Worm (Caenorhabditis elegans) whole organism, L4 larva: ENCODE measurements around the gene lron-7.

ENCODE experiments used
- F26F4.8 ChIP-seq: fragments of 200-800 bp; sonication (Bioruptor generic); conservative IDR thresholded peaks from 2 replicates; pipeline ENCODE4 v1.3.6; 2022; ENCODE audit warnings: missing genetic modification characterization, missing compliant biosample characterization
- F37D6.2 ChIP-seq: sonication (generic microtip); optimal IDR thresholded peaks from 2 replicates; lab custom pipeline; 2016; ENCODE audit warnings: mild to moderate bottlenecking, missing genetic modification characterization, missing compliant biosample characterization
- F49E8.2 ChIP-seq: sonication (generic microtip); optimal IDR thresholded peaks from 2 replicates; lab custom pipeline; 2016; ENCODE audit warnings: missing compliant biosample characterization, mild to moderate bottlenecking, missing genetic modification characterization, borderline replicate concordance
- T20F7.1 ChIP-seq: fragments of 200-800 bp; sonication (Bioruptor generic); optimal IDR thresholded peaks from 2 replicates; lab custom pipeline; 2018; ENCODE audit warnings: mild to moderate bottlenecking, missing genetic modification characterization, missing compliant biosample characterization
- Y75B8A.6 ChIP-seq: fragments of 200-800 bp; sonication (Bioruptor generic); IDR thresholded peaks from 2 replicates; pipeline ENCODE4 v1.3.6; 2022; ENCODE audit warnings: missing genetic modification reagents, missing genetic modification characterization, missing compliant biosample characterization
- ZK337.2 ChIP-seq: fragments of 200-800 bp; sonication (Bioruptor generic); IDR thresholded peaks from 2 replicates; pipeline ENCODE4 v1.3.6; 2022; ENCODE audit warnings: missing genetic modification reagents, missing genetic modification characterization, missing compliant biosample characterization
- attf-4 ChIP-seq: sonication (generic microtip); optimal IDR thresholded peaks from 3 replicates; lab custom pipeline; 2017; ENCODE audit warnings: missing biosample characterization, missing genetic modification characterization
- ceh-20 ChIP-seq: fragments of 200-800 bp; sonication (Bioruptor generic); IDR thresholded peaks from 2 replicates; pipeline ENCODE4 v1.3.6; 2022; ENCODE audit warnings: missing genetic modification reagents, missing genetic modification characterization, missing compliant biosample characterization
- ceh-28 ChIP-seq: fragments of 150-350 bp; optimal IDR thresholded peaks from 2 replicates; lab custom pipeline; 2014; ENCODE audit warnings: missing biosample characterization, missing genetic modification reagents, missing genetic modification characterization
- ceh-32 ChIP-seq: sonication (generic microtip); optimal IDR thresholded peaks from 2 replicates; lab custom pipeline; 2016; ENCODE audit warnings: mild to moderate bottlenecking, missing genetic modification characterization, missing compliant biosample characterization; ENCODE audit not compliant: poor library complexity
- ceh-62 ChIP-seq: sonication (generic microtip); optimal IDR thresholded peaks from 2 replicates; lab custom pipeline; 2017; ENCODE audit warnings: missing biosample characterization, missing genetic modification characterization
- ces-1 ChIP-seq: fragments of 150-350 bp; sonication (generic microtip); optimal IDR thresholded peaks from 4 replicates; lab custom pipeline; 2014; ENCODE audit warnings: missing biosample characterization, missing genetic modification reagents, missing genetic modification characterization
- daf-12 ChIP-seq: fragments of 150-350 bp; optimal IDR thresholded peaks from 2 replicates; lab custom pipeline; 2014; ENCODE audit warnings: missing biosample characterization, missing genetic modification reagents, missing genetic modification characterization
- daf-8 ChIP-seq: fragments of 200-800 bp; sonication (Bioruptor generic); IDR thresholded peaks from 2 replicates; pipeline ENCODE4 v1.3.6; 2022; ENCODE audit warnings: missing genetic modification characterization, missing compliant biosample characterization
- dmd-8 ChIP-seq: fragments of 200-800 bp; sonication (Bioruptor generic); IDR thresholded peaks from 2 replicates; pipeline ENCODE4 v1.3.6; 2022; ENCODE audit warnings: missing genetic modification characterization, missing compliant biosample characterization
- dve-1 ChIP-seq: sonication (generic microtip); optimal IDR thresholded peaks from 2 replicates; lab custom pipeline; 2017; ENCODE audit warnings: antibody characterized with exemption, mild to moderate bottlenecking, missing genetic modification characterization, missing compliant biosample characterization; ENCODE audit not compliant: insufficient read depth
- lin-13 ChIP-seq: fragments of 150-350 bp; optimal IDR thresholded peaks from 2 replicates; lab custom pipeline; 2014; ENCODE audit warnings: missing biosample characterization, missing genetic modification reagents, missing genetic modification characterization
- lir-3 ChIP-seq: sonication (generic microtip); optimal IDR thresholded peaks from 2 replicates; lab custom pipeline; 2016; ENCODE audit warnings: mild to moderate bottlenecking, missing genetic modification characterization, missing compliant biosample characterization
- madf-9 ChIP-seq: fragments of 200-800 bp; sonication (Bioruptor generic); conservative IDR thresholded peaks from 2 replicates; pipeline ENCODE4 v1.3.6; 2022; ENCODE audit warnings: missing genetic modification reagents, missing genetic modification characterization, missing compliant biosample characterization
- mdl-1 ChIP-seq, 2 experiments: fragments of 150-350 bp in 1 of 2; sonication (generic microtip) in 1 of 2; optimal IDR thresholded peaks; 2 replicates each; lab custom pipeline; 2014 to 2017; ENCODE audit warnings: missing biosample characterization in 2 of 2, missing genetic modification characterization in 2 of 2
- mdt-29 ChIP-seq: fragments of 200-800 bp; sonication (Bioruptor generic); IDR thresholded peaks from 2 replicates; pipeline ENCODE4 v1.3.6; 2022; ENCODE audit warnings: missing genetic modification reagents, missing genetic modification characterization, missing compliant biosample characterization
- mxl-2 ChIP-seq: fragments of 200-800 bp; sonication (Bioruptor generic); conservative IDR thresholded peaks from 2 replicates; pipeline ENCODE4 v1.3.6; 2022; ENCODE audit warnings: missing genetic modification reagents, missing genetic modification characterization, missing compliant biosample characterization
- nhr-42 ChIP-seq: fragments of 200-800 bp; sonication (Bioruptor generic); IDR thresholded peaks from 2 replicates; pipeline ENCODE4 v1.3.6; 2022; ENCODE audit warnings: missing genetic modification characterization, missing compliant biosample characterization
- nhr-6 ChIP-seq: fragments of 150-350 bp; optimal IDR thresholded peaks from 2 replicates; lab custom pipeline; 2014; ENCODE audit warnings: missing biosample characterization, missing genetic modification characterization
- nhr-76 ChIP-seq: fragments of 150-350 bp; optimal IDR thresholded peaks from 2 replicates; lab custom pipeline; 2014; ENCODE audit warnings: missing biosample characterization, missing genetic modification characterization
- pha-4 ChIP-seq, 2 experiments: fragments of 150-350 bp in 1 of 2; fragments of 200-800 bp in 1 of 2; sonication (Bioruptor generic) in 1 of 2; IDR thresholded peaks in 1 of 2; optimal IDR thresholded peaks in 1 of 2; 2 replicates each; pipeline versions ENCODE4 v1.3.6 to Lab custom; 2014 to 2022; ENCODE audit warnings: missing genetic modification characterization in 2 of 2, missing genetic modification reagents in 2 of 2, missing biosample characterization in 1 of 2, missing compliant biosample characterization in 1 of 2
- rbr-2 ChIP-seq: sonication (generic microtip); optimal IDR thresholded peaks from 2 replicates; lab custom pipeline; 2016; ENCODE audit warnings: missing genotype, missing genetic modification characterization, missing compliant biosample characterization
- set-16 ChIP-seq: fragments of 200-800 bp; sonication (Bioruptor generic); IDR thresholded peaks from 2 replicates; pipeline ENCODE4 v1.3.6; 2022; ENCODE audit warnings: missing genetic modification reagents, missing genetic modification characterization, missing compliant biosample characterization
- snpc-1.2 ChIP-seq: fragments of 200-800 bp; sonication (Bioruptor generic); IDR thresholded peaks from 2 replicates; pipeline ENCODE4 v1.3.6; 2022; ENCODE audit warnings: missing genetic modification reagents, missing genetic modification characterization, missing compliant biosample characterization
- snpc-4 ChIP-seq: fragments of 150-350 bp; optimal IDR thresholded peaks from 2 replicates; lab custom pipeline; 2014; ENCODE audit warnings: missing biosample characterization, missing genetic modification characterization
- spr-3 ChIP-seq: fragments of 200-800 bp; sonication (Bioruptor generic); optimal IDR thresholded peaks from 2 replicates; lab custom pipeline; 2018; ENCODE audit warnings: mild to moderate bottlenecking, missing genetic modification characterization, missing compliant biosample characterization
- vab-7 ChIP-seq: fragments of 200-800 bp; sonication (Bioruptor generic); IDR thresholded peaks from 2 replicates; pipeline ENCODE4 v1.3.6; 2022; ENCODE audit warnings: missing genetic modification reagents, missing genetic modification characterization, missing compliant biosample characterization
- zag-1 ChIP-seq: fragments of 150-350 bp; optimal IDR thresholded peaks from 2 replicates; lab custom pipeline; 2014; ENCODE audit warnings: missing biosample characterization, missing genetic modification characterization
- ztf-11 ChIP-seq: fragments of 150-350 bp; optimal IDR thresholded peaks from 2 replicates; lab custom pipeline; 2014; ENCODE audit warnings: missing biosample characterization, missing genetic modification characterization

The lron-7 gene

DNA sequence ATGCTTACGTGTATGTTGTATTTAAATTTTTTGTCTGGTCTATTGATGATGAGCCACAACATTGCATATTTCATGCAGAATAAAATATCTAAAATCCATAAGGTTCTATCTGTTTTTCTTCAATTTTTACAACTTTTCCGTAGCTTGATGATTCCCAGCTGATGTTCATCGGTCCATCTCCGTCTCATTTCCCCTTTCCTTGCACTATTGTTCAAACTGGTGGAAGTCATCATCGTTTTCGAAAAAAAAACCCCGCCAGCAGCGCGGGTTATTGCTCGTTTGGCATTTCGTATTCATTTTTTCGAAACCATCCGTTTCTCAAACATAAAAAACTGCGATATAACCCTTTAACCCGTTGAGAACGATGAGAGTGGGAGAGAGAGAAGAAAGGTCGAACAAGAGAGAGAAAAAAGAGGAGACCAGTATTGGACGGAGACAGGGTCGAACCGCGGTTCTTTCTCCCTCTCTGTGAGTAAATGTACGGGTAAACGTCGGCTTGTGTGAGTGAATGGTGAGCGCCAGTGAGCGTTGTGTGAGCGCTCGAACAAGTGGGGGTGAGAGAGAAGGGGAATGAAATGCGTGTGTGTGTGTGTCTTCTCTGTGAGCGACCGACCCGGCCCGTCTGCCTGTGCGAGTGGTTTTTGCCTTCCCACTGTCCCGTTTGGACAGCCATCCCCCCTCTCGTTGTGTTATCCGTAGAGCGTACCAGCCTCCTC, 27.2 kb upstream of the lron-7 start (continued):
- TF ChIP-seq F37D6.2 (tag; lab: Kevin White, UChicago): peak; percentile 78
- 0 out of 2 replicates have a peak, but pooled peaks have one; percentile 19 for TF ChIP-seq ZK337.2 (GFP tag; lab: Robert Waterston, UW)
- TF ChIP-seq ceh-20 (GFP tag; lab: Robert Waterston, UW): peak; percentile 91
- 0 out of 2 replicates have a peak, but pooled peaks have one; percentile 56 for TF ChIP-seq nhr-42 (GFP tag; lab: Robert Waterston, UW)

DNA sequence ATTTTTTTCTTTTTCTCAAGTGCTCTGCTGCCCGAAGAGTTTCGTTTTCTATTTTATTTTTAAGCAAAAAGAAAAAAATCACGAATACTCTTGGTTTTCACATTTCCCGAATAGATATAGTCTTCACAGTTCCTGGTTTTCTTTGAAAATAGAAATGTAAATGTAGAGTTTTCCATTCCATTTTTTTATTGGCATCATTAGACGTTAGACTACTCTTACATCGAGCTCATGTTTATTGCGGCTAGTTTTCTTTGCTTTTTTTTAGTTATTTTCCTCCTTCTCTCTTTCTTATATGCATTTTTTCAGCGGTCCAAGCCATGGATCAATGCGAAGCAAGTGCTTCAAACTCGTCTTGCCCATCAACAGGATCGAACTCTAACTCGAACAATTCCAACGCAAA, 26.6 kb upstream of the lron-7 start, which contains the start of gene F46H5.2:
Gene F46H5.2 (plus strand): TSS at position 301 of the 400 bp plus-strand sequence.
- TF ChIP-seq ztf-11 (tag; lab: Kevin White, UChicago) (no peak), snpc-1.2 (GFP tag; lab: Robert Waterston, UW) (no peak), nhr-6 (no peak), madf-9 (GFP tag; lab: Robert Waterston, UW) (no peak), lir-3 (tag; lab: Kevin White, UChicago) (no peak), nhr-76 (tag; lab: Kevin White, UChicago) (no peak), snpc-4 (no peak), rbr-2 (tag; lab: Kevin White, UChicago) (no peak), dve-1 (tag; lab: Kevin White, UChicago) (no peak), F49E8.2 (tag; lab: Kevin White, UChicago) (no peak), ceh-32 (tag; lab: Kevin White, UChicago) (no peak), ceh-28 (tag; lab: Kevin White, UChicago) (no peak), lin-13 (GFP tag; lab: Kevin White, UChicago) (no peak), F37D6.2 (tag; lab: Kevin White, UChicago) (no peak), T20F7.1 (GFP tag; lab: Kevin White, UChicago) (no peak), mdt-29 (GFP tag; lab: Robert Waterston, UW) (no peak)
- TF ChIP-seq, all 104 proteins: peak for 0

DNA sequence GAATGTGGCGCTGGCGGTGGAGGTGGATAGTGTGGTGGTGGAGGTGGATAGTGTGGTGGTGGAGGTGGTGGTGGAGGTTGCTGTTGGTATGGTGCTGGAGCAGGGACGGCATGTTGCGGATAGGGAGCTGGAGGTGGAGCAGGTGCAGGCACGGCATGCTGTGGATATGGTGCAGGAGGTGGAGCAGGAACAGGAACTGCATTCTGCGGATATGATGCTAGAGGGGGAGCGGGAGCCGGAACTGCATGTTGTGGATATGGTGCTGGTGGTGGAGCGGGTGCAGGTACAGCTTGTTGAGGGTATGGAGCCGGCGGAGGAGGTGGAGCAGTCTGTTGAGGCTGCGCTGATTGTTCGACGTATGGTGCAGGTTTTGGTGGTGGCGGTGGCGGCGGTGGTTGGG, 23.0 kb upstream of the lron-7 start:
- TF ChIP-seq set-16 (GFP tag; lab: Robert Waterston, UW) (peak; percentile 92), Y75B8A.6 (GFP tag; lab: Robert Waterston, UW) (no peak)

DNA sequence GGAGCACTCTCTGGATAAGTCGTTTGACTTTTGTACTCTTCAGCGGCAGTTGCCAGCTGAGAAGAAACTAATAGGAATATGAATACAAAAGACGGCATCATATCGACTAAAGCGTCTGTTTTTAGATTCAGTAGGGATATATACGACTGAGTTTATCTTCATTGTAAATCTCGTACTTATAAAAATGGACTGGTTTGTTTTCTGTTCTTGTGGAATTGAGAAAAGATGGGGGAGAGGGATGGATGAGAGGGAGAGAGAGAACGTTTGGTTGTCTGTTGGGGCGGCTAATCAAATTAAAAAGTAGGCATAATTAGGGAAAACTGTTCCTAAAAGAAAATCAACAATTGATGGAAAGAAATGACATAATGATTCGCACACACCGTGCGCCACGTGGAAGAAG, 22.6 kb upstream of the lron-7 start, which contains the start of gene grd-7:
Gene grd-7 (minus strand): TSS at position 101 of the 400 bp plus-strand sequence.
- TF ChIP-seq set-16 (GFP tag; lab: Robert Waterston, UW) (0 out of 2 replicates have a peak, but pooled peaks have one; percentile 38), spr-3 (no peak)

DNA sequence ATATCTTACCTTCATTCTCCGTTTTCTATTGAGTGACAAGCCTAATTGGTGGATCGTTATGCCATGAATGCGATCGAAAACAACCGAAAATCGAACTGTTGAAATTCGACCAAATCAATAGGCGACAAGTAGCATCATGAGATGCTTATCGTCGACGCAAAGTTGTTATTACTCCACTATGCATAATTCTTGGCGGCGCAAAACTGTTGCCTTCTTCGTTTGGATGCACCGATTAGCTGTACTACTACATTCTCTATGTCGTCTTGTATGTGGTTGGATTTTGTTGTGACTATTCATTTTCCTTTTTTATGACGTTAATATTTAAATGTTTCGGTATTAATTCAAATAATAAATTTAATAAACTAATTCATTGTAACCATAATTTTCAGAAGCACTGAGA, 20.0 kb upstream of the lron-7 start, which contains the start of gene F46H5.11:
Gene F46H5.11 (minus strand): TSS at position 101 of the 400 bp plus-strand sequence.
- TF ChIP-seq daf-12 (tag; lab: Kevin White, UChicago) (no peak), attf-4 (tag; lab: Kevin White, UChicago) (no peak), pha-4 (GFP tag; IDR thresholded peaks at IDR 0.05; lab: Robert Waterston, UW) (no peak), pha-4 (tag; optimal IDR thresholded peaks at IDR 0.05; lab: Kevin White, UChicago) (no peak), ceh-62 (no peak), daf-8 (GFP tag; lab: Robert Waterston, UW) (no peak), ces-1 (GFP tag; lab: Kevin White, UChicago) (no peak), vab-7 (GFP tag; lab: Robert Waterston, UW) (no peak), F26F4.8 (no peak), dmd-8 (GFP tag; lab: Robert Waterston, UW) (no peak), mdl-1 (tag; optimal IDR thresholded peaks at IDR 0.05; lab: Kevin White, UChicago) (no peak), mxl-2 (GFP tag; lab: Robert Waterston, UW) (no peak), zag-1 (tag; lab: Kevin White, UChicago) (no peak)
